Worm (Caenorhabditis elegans): ENCODE data around the gene nhx-5.

nhx-5 gene

ce11 chrX:10541789-10542188 is 35.0 kb upstream of the nhx-5 start:
- no peak for TF ChIP-seq aly-2 (tag; optimal IDR thresholded peaks at IDR 0.05)
- no peak for TF ChIP-seq unc-55 (GFP tag; optimal IDR thresholded peaks at IDR 0.05)
- TF ChIP-seq ztf-11 (tag; optimal IDR thresholded peaks at IDR 0.05): no peak
- TF ChIP-seq snpc-4 (tag; optimal IDR thresholded peaks at IDR 0.05): no peak
- TF ChIP-seq dmd-4 (tag; optimal IDR thresholded peaks at IDR 0.05): no peak
- no peak for TF ChIP-seq sem-4 (tag; optimal IDR thresholded peaks at IDR 0.05)
- no peak for TF ChIP-seq nhr-21 (tag; optimal IDR thresholded peaks at IDR 0.05)

DNA sequence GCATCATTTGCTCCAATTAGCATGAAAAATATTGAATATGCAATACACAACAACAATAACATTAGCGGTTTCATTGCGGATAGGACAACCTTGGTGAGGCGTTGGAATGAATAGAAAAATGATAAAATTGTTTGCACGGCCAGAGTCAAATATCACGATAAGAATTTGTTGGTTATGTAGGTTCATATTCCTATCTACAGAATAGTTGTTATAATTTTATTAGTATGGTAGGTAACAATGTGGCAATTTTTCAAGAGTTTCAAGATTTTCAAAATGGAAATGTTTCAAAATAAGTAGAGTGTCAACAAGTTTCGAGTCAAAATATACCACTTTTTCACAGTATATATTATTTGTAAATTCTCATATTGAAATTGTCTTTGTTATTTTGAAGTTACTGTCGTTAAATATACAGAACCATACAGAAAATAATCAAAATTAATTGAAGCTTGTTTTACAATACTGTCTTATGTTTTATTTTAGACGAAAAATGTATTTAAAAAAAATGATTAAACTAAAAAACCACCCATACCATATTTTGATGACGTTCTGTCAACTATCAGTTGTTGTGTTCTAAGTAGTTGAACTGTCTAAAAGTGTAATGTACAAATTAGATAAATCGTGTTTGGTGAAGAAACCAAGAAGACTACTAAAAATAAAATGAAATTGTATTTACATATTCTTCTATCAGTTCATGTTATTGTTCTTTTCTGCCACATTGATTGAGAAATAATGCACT is 34.3 kb upstream of the nhx-5 start, which contains the start of the genes F59F5.3 and F59F5.4:
TSS of gene F59F5.3 (minus strand) at position 101 of the 736 bp plus-strand sequence.
TSS of gene F59F5.4 (plus strand) at position 686 of the 736 bp plus-strand sequence.
- TF ChIP-seq crh-2 (tag; optimal IDR thresholded peaks at IDR 0.05) (no peak), fos-1 (tag; optimal IDR thresholded peaks at IDR 0.05) (peak; percentile 24), egl-27 (tag; optimal IDR thresholded peaks at IDR 0.05) (no peak), elt-1 (tag; optimal IDR thresholded peaks at IDR 0.05) (no peak), nhr-77 (tag; optimal IDR thresholded peaks at IDR 0.05) (no peak), ceh-82 (tag; optimal IDR thresholded peaks at IDR 0.05) (no peak)

DNA sequence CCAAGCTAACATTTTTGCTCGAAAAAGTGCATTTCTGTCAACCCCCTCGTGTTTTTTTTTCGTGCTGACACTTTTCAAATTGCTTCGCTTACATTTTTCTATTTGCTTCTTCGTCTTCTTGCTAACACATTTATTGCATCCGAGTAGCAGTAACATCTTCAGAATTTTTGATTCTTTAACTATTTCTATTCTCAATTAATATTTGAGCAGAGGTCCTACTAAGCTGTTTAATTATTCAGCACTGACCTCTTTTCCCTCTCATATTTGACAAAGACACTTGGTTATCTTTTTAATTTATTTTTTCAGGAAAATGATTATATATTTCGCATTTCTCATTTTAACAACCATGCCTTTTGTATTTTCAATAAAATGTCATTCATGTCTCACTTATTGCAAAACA is 31.0 kb upstream of the nhx-5 start, which contains the start of gene F59F5.5:
TSS of gene F59F5.5 (plus strand) at position 301 of the 400 bp plus-strand sequence.
- TF ChIP-seq aly-2 (tag; optimal IDR thresholded peaks at IDR 0.05): no peak

- TF ChIP-seq unc-62 (GFP tag; optimal IDR thresholded peaks at IDR 0.05) (no peak), mdl-1 (tag; optimal IDR thresholded peaks at IDR 0.05) (no peak), snpc-4 (tag; optimal IDR thresholded peaks at IDR 0.05) (no peak), ceh-82 (tag; optimal IDR thresholded peaks at IDR 0.05) (no peak), lin-11 (tag; optimal IDR thresholded peaks at IDR 0.05) (no peak), C34F6.9 (tag; optimal IDR thresholded peaks at IDR 0.05) (no peak), nhr-10 (tag; optimal IDR thresholded peaks at IDR 0.05) (no peak)
These were observed 23.7 kb upstream of the nhx-5 start for ce11 chrX:10553048-10553447.

DNA sequence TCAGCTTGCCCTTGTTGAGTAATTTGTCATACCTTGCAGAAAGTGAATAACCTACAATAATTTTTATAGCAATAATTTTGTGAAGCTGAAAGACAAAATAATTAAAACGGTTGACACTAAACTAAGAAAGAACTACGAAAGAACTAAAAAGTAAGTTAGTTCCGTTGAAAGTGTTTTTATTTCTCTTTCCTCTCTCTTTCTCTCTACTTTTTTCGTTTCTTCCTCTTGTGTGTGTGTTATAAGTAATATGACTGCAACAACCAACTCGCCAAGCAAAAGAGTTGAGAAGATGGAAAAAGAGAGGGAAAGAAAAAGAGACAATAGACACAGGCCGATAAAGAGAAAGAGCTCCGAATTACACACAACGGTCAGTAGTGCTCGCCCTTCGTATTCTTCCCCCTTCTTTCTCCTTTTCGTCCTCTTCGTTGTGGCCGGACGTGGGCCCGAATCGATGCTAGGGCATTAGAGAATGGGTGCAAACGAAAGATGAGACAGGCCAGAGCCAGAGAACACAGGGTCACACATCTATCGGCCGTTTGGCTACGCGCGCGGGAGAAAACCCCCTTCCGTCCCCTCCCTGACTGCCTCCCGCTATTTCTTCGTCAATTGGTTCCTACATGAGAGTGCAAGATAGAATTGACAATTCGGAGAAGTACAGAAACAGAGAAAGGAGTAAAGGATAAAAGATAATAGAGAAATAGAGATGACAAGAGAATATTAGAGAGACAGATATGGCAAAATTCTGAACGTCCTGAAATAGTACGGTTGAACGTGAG is 21.4 kb upstream of the nhx-5 start, which contains the start of gene syd-2:
TSS of gene syd-2 (minus strand) at position 51 of the 776 bp plus-strand sequence.
- no peak for TF ChIP-seq ztf-4 (tag; optimal IDR thresholded peaks at IDR 0.05)
- TF ChIP-seq nhr-11 (tag; optimal IDR thresholded peaks at IDR 0.05): peak; percentile 51
- peak; percentile 22 for TF ChIP-seq blmp-1 (tag; optimal IDR thresholded peaks at IDR 0.05; ENCODE audit: insufficient read depth)
- TF ChIP-seq ceh-16 (tag; optimal IDR thresholded peaks at IDR 0.05): peak; percentile 54
- TF ChIP-seq nhr-6 (tag; optimal IDR thresholded peaks at IDR 0.05): peak; percentile 18
- TF ChIP-seq F13H6.1 (tag; optimal IDR thresholded peaks at IDR 0.05): peak; percentile 96
- peak; percentile 93 for TF ChIP-seq nhr-129 (tag; optimal IDR thresholded peaks at IDR 0.05)
- no peak for TF ChIP-seq ama-1 (optimal IDR thresholded peaks at IDR 0.05)
- TF ChIP-seq mab-5 (tag; optimal IDR thresholded peaks at IDR 0.05): peak; percentile 67
- TF ChIP-seq sem-4 (tag; optimal IDR thresholded peaks at IDR 0.05): peak; percentile 89
- peak; percentile 56 to 69 for TF ChIP-seq lsy-2 (tag; optimal IDR thresholded peaks at IDR 0.05)
- TF ChIP-seq ceh-82 (tag; optimal IDR thresholded peaks at IDR 0.05): peak; percentile 8
- no peak for TF ChIP-seq ZK546.5 (tag; optimal IDR thresholded peaks at IDR 0.05)
- TF ChIP-seq unc-39 (tag; optimal IDR thresholded peaks at IDR 0.05): no peak
- TF ChIP-seq unc-55 (GFP tag; optimal IDR thresholded peaks at IDR 0.05): peak; percentile 44
- peak; percentile 74 for TF ChIP-seq crh-2 (tag; optimal IDR thresholded peaks at IDR 0.05)
- TF ChIP-seq lin-11 (tag; optimal IDR thresholded peaks at IDR 0.05): peak; percentile 67
- peak; percentile 65 for TF ChIP-seq egl-27 (tag; optimal IDR thresholded peaks at IDR 0.05)
- TF ChIP-seq elt-3 (tag; optimal IDR thresholded peaks at IDR 0.05): no peak
- peak; percentile 54 for TF ChIP-seq sma-9 (GFP tag; optimal IDR thresholded peaks at IDR 0.05)
- no peak for TF ChIP-seq sma-9 (tag; optimal IDR thresholded peaks at IDR 0.05)
- TF ChIP-seq nhr-21 (tag; optimal IDR thresholded peaks at IDR 0.05): peak; percentile 46
- peak; percentile 20 for TF ChIP-seq nhr-77 (tag; optimal IDR thresholded peaks at IDR 0.05)
- peak; percentile 51 for TF ChIP-seq snpc-4 (tag; optimal IDR thresholded peaks at IDR 0.05)
- TF ChIP-seq lin-39 (tag; optimal IDR thresholded peaks at IDR 0.05): peak; percentile 81
- TF ChIP-seq peb-1 (tag; optimal IDR thresholded peaks at IDR 0.05): no peak
- peak; percentile 33 for TF ChIP-seq sma-3 (GFP tag; optimal IDR thresholded peaks at IDR 0.05)
- peak; percentile 83 for TF ChIP-seq zag-1 (tag; optimal IDR thresholded peaks at IDR 0.05)
- peak; percentile 98 for TF ChIP-seq alr-1 (tag; optimal IDR thresholded peaks at IDR 0.05)
- peak; percentile 80 for TF ChIP-seq C34F6.9 (tag; optimal IDR thresholded peaks at IDR 0.05)
- TF ChIP-seq fos-1 (tag; optimal IDR thresholded peaks at IDR 0.05): peak; percentile 65
- peak; percentile 76 for TF ChIP-seq Y55F3AM.14 (GFP tag; optimal IDR thresholded peaks at IDR 0.05)
- TF ChIP-seq unc-62 (GFP tag; optimal IDR thresholded peaks at IDR 0.05): no peak
- TF ChIP-seq skn-1 (tag; optimal IDR thresholded peaks at IDR 0.05): no peak
- TF ChIP-seq lin-13 (GFP tag; optimal IDR thresholded peaks at IDR 0.05): peak; percentile 55
- TF ChIP-seq mdl-1 (tag; optimal IDR thresholded peaks at IDR 0.05): peak; percentile 40 to 75
